Worm (Caenorhabditis elegans) whole organism, L3 larva: ENCODE results near the gene col-96.
A peak's percentile ranks its signal among the peaks of the same experiment; 100 is the strongest.

Source experiments
- R02D3.7 ChIP-seq: fragments of 150-350 bp; optimal IDR thresholded peaks from 2 replicates; lab custom pipeline; 2014; ENCODE audit warnings: missing biosample characterization, missing genetic modification characterization
- ZK546.5 ChIP-seq: sonication (generic microtip); optimal IDR thresholded peaks from 2 replicates; lab custom pipeline; 2017; ENCODE audit warnings: missing biosample characterization, missing genetic modification characterization
- aly-2 ChIP-seq: fragments of 150-350 bp; optimal IDR thresholded peaks from 2 replicates; lab custom pipeline; 2014; ENCODE audit warnings: missing biosample characterization, missing genetic modification characterization
- ama-1 ChIP-seq: fragments of 150-350 bp; optimal IDR thresholded peaks from 2 replicates; lab custom pipeline; 2018
- ceh-16 ChIP-seq: sonication (generic microtip); optimal IDR thresholded peaks from 2 replicates; lab custom pipeline; 2017; ENCODE audit warnings: missing biosample characterization, missing genetic modification characterization
- ceh-28 ChIP-seq: fragments of 150-350 bp; optimal IDR thresholded peaks from 2 replicates; lab custom pipeline; 2014; ENCODE audit warnings: missing biosample characterization, missing genetic modification reagents, missing genetic modification characterization
- ceh-82 ChIP-seq: fragments of 150-350 bp; optimal IDR thresholded peaks from 2 replicates; lab custom pipeline; 2014; ENCODE audit warnings: missing biosample characterization, missing genetic modification characterization
- ceh-9 ChIP-seq: sonication (generic microtip); optimal IDR thresholded peaks from 2 replicates; lab custom pipeline; 2018; ENCODE audit warnings: missing biosample characterization, missing genetic modification characterization
- daf-12 ChIP-seq: fragments of 150-350 bp; optimal IDR thresholded peaks from 2 replicates; lab custom pipeline; 2014; ENCODE audit warnings: missing biosample characterization, missing genetic modification reagents, missing genetic modification characterization
- egl-27 ChIP-seq: sonication (generic microtip); optimal IDR thresholded peaks from 4 replicates; lab custom pipeline; 2017; ENCODE audit warnings: missing biosample characterization, missing genetic modification reagents, missing genetic modification characterization
- egl-5 ChIP-seq: fragments of 150-350 bp; optimal IDR thresholded peaks from 2 replicates; lab custom pipeline; 2017; ENCODE audit warnings: missing biosample characterization, missing genetic modification reagents, missing genetic modification characterization, inconsistent platforms
- elt-1 ChIP-seq: fragments of 150-350 bp; optimal IDR thresholded peaks from 2 replicates; lab custom pipeline; 2014; ENCODE audit warnings: missing biosample characterization, missing genetic modification characterization
- elt-2 ChIP-seq: sonication (generic microtip); optimal IDR thresholded peaks from 2 replicates; lab custom pipeline; 2016; ENCODE audit warnings: missing genetic modification reagents, mild to moderate bottlenecking, missing genetic modification characterization, missing compliant biosample characterization
- elt-3 ChIP-seq, 3 experiments: fragments of 150-350 bp in 1 of 3; sonication (generic microtip) in 2 of 3; optimal IDR thresholded peaks; 2 replicates in 2 of 3; 4 replicates in 1 of 3; lab custom pipeline; 2014 to 2017; ENCODE audit warnings: missing biosample characterization in 3 of 3, missing genetic modification characterization in 3 of 3
- eor-1 ChIP-seq, 2 experiments: fragments of 150-350 bp; optimal IDR thresholded peaks; 2 replicates each; lab custom pipeline; 2014 to 2018; ENCODE audit warnings: missing biosample characterization in 2 of 2, missing genetic modification characterization in 2 of 2
- fkh-10 ChIP-seq: sonication (generic microtip); optimal IDR thresholded peaks from 2 replicates; lab custom pipeline; 2017; ENCODE audit warnings: missing biosample characterization, missing genetic modification reagents, missing genetic modification characterization
- fkh-2 ChIP-seq: fragments of 150-350 bp; optimal IDR thresholded peaks from 2 replicates; lab custom pipeline; 2014; ENCODE audit warnings: missing biosample characterization, missing genetic modification reagents, missing genetic modification characterization
- fos-1 ChIP-seq: fragments of 150-350 bp; optimal IDR thresholded peaks from 2 replicates; lab custom pipeline; 2014; ENCODE audit warnings: missing biosample characterization, missing genetic modification characterization
- hmg-11 ChIP-seq: sonication (generic microtip); optimal IDR thresholded peaks from 2 replicates; lab custom pipeline; 2016; ENCODE audit warnings: missing genetic modification characterization, missing compliant biosample characterization
- jun-1 ChIP-seq: fragments of 150-350 bp; optimal IDR thresholded peaks from 2 replicates; lab custom pipeline; 2014; ENCODE audit warnings: missing biosample characterization, missing genetic modification reagents, missing genetic modification characterization
- lin-15B ChIP-seq: fragments of 150-350 bp; optimal IDR thresholded peaks from 2 replicates; lab custom pipeline; 2014; ENCODE audit warnings: missing biosample characterization, missing genetic modification characterization
- lin-39 ChIP-seq: fragments of 150-350 bp; optimal IDR thresholded peaks from 2 replicates; lab custom pipeline; 2018; ENCODE audit warnings: missing biosample characterization, missing genetic modification reagents, missing genetic modification characterization
- lsy-12 ChIP-seq: sonication (generic microtip); optimal IDR thresholded peaks from 2 replicates; lab custom pipeline; 2016; ENCODE audit warnings: mild to moderate bottlenecking, missing genetic modification characterization, missing compliant biosample characterization
- mdl-1 ChIP-seq: fragments of 150-350 bp; optimal IDR thresholded peaks from 2 replicates; lab custom pipeline; 2014; ENCODE audit warnings: missing biosample characterization, missing genetic modification characterization
- mml-1 ChIP-seq: fragments of 150-350 bp; sonication (generic microtip); optimal IDR thresholded peaks from 3 replicates; lab custom pipeline; 2014; ENCODE audit warnings: missing biosample characterization, missing genetic modification characterization
- nfya-1 ChIP-seq: sonication (generic microtip); optimal IDR thresholded peaks from 2 replicates; lab custom pipeline; 2017; ENCODE audit warnings: missing genetic modification characterization, mild to moderate bottlenecking, missing compliant biosample characterization, antibody characterized with exemption, moderate library complexity; ENCODE audit not compliant: insufficient read depth
- nhr-11 ChIP-seq: fragments of 150-350 bp; optimal IDR thresholded peaks from 2 replicates; lab custom pipeline; 2014; ENCODE audit warnings: missing biosample characterization, missing genetic modification characterization
- nhr-12 ChIP-seq: fragments of 150-350 bp; optimal IDR thresholded peaks from 2 replicates; lab custom pipeline; 2014; ENCODE audit warnings: missing biosample characterization, missing genetic modification characterization
- nhr-23 ChIP-seq: fragments of 150-350 bp; optimal IDR thresholded peaks from 2 replicates; lab custom pipeline; 2014; ENCODE audit warnings: missing biosample characterization, missing genetic modification reagents, missing genetic modification characterization
- nhr-237 ChIP-seq: fragments of 150-350 bp; optimal IDR thresholded peaks from 2 replicates; lab custom pipeline; 2014; ENCODE audit warnings: missing biosample characterization, missing genetic modification characterization
- nhr-25 ChIP-seq: sonication (generic microtip); optimal IDR thresholded peaks from 2 replicates; lab custom pipeline; 2017; ENCODE audit warnings: missing biosample characterization, missing genetic modification characterization
- nhr-28 ChIP-seq: fragments of 150-350 bp; optimal IDR thresholded peaks from 2 replicates; lab custom pipeline; 2014; ENCODE audit warnings: missing biosample characterization, missing genetic modification characterization
- nhr-43 ChIP-seq: sonication (generic microtip); optimal IDR thresholded peaks from 2 replicates; lab custom pipeline; 2016; ENCODE audit warnings: mild to moderate bottlenecking, missing genetic modification characterization, missing compliant biosample characterization; ENCODE audit not compliant: poor library complexity, severe bottlenecking
- nhr-67 ChIP-seq: fragments of 150-350 bp; optimal IDR thresholded peaks from 2 replicates; lab custom pipeline; 2014; ENCODE audit warnings: missing biosample characterization, missing genetic modification characterization
- nhr-76 ChIP-seq: fragments of 150-350 bp; sonication (generic microtip); optimal IDR thresholded peaks from 5 replicates; lab custom pipeline; 2014; ENCODE audit warnings: missing biosample characterization, missing genetic modification characterization
- nhr-77 ChIP-seq: fragments of 150-350 bp; optimal IDR thresholded peaks from 2 replicates; lab custom pipeline; 2014; ENCODE audit warnings: missing biosample characterization, missing genetic modification characterization
- pha-4 ChIP-seq: fragments of 150-350 bp; optimal IDR thresholded peaks from 2 replicates; lab custom pipeline; 2014; ENCODE audit warnings: missing biosample characterization, missing genetic modification reagents, missing genetic modification characterization
- pqm-1 ChIP-seq: fragments of 150-350 bp; optimal IDR thresholded peaks from 2 replicates; lab custom pipeline; 2017; ENCODE audit warnings: missing biosample characterization, missing genetic modification characterization, inconsistent platforms
- sea-2 ChIP-seq: fragments of 150-350 bp; sonication (generic microtip); optimal IDR thresholded peaks from 4 replicates; lab custom pipeline; 2014; ENCODE audit warnings: missing biosample characterization, missing genetic modification reagents, missing genetic modification characterization
- skn-1 ChIP-seq: fragments of 150-350 bp; optimal IDR thresholded peaks from 2 replicates; lab custom pipeline; 2014; ENCODE audit warnings: missing biosample characterization, missing genetic modification characterization
- snpc-4 ChIP-seq: fragments of 150-350 bp; optimal IDR thresholded peaks from 2 replicates; lab custom pipeline; 2014; ENCODE audit warnings: missing biosample characterization, missing genetic modification characterization
- tbx-2 ChIP-seq: sonication (generic microtip); optimal IDR thresholded peaks from 2 replicates; lab custom pipeline; 2016; ENCODE audit warnings: mild to moderate bottlenecking, missing genetic modification characterization, missing compliant biosample characterization
- unc-39 ChIP-seq: sonication (generic microtip); optimal IDR thresholded peaks from 4 replicates; lab custom pipeline; 2017; ENCODE audit warnings: missing biosample characterization, missing genetic modification characterization
- unc-62 ChIP-seq: fragments of 150-350 bp; sonication (generic microtip); optimal IDR thresholded peaks from 4 replicates; lab custom pipeline; 2014; ENCODE audit warnings: missing biosample characterization, missing genetic modification reagents, missing genetic modification characterization
- zag-1 ChIP-seq: fragments of 150-350 bp; optimal IDR thresholded peaks from 2 replicates; lab custom pipeline; 2014; ENCODE audit warnings: missing biosample characterization, missing genetic modification characterization
- ztf-11 ChIP-seq: fragments of 150-350 bp; optimal IDR thresholded peaks from 2 replicates; lab custom pipeline; 2014; ENCODE audit warnings: missing biosample characterization, missing genetic modification characterization
- ztf-4 ChIP-seq: fragments of 150-350 bp; optimal IDR thresholded peaks from 2 replicates; lab custom pipeline; 2014; ENCODE audit warnings: missing biosample characterization, missing genetic modification characterization

col-96 gene

DNA sequence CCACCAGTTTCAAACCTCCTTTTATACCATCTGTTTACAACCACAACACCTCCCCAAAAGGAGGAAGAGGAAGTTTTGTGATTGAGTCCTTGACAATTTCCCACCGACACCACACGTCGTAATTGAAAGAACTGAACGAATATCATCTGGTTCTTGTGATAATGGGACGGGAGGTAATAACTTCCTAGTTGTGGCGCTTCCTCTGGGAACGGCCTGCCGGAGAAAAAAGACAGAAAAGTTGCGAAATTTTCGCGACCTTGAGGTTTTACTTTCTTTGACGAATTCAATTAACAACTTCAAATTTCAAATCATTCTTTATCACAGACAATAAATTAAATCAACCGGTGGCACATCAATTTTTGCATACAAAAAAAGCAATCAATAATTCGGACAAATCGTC, at the start of gene col-96:
Gene col-96, minus strand, starts transcription at position 101 of the 400 bp plus-strand sequence.
- TF ChIP-seq ceh-16 (tag; lab: Kevin White, UChicago) (no peak), nhr-23 (tag; lab: Kevin White, UChicago) (peak; percentile 15), ceh-28 (peak; percentile 13)

DNA sequence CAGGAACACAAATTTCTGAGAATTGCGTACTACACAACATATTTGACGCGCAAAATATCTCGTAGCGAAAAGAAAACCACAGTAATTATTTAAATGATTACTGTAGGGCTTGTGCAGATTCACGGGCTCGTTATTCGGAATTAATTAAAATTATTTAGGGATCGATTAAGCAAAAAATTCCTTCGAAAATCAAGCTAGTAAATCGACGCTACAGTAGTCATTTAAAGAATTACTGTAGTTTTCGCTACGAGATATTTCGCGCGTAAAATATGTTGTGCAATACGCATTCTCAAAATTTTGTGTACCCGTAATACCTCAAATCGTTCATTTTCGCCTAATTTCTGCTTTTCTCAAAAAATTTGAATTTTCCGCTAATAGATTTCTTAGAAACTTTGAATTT, 44.3 kb upstream of the col-96 start:
- TF ChIP-seq ceh-28 (no peak), fkh-10 (no peak), nfya-1 (no peak), mml-1 (tag; lab: Kevin White, UChicago) (no peak), lin-15B (no peak), ztf-4 (tag; lab: Kevin White, UChicago) (no peak), sea-2 (GFP tag; lab: Kevin White, UChicago) (no peak), unc-39 (tag; lab: Kevin White, UChicago) (no peak)

ce11 chrIII:11750232-11750631, 43.7 kb upstream of the col-96 start:
- TF ChIP-seq tbx-2, result no peak
- TF ChIP-seq elt-3 (tag; optimal IDR thresholded peaks at IDR 0.05; lab: Kevin White, UChicago), result no peak
- TF ChIP-seq mml-1 (tag; lab: Kevin White, UChicago), result no peak
- no peak for TF ChIP-seq nhr-76 (tag; lab: Kevin White, UChicago)
- no peak for TF ChIP-seq ztf-11 (tag; lab: Kevin White, UChicago)
- no peak for TF ChIP-seq egl-27 (tag; lab: Kevin White, UChicago)
- TF ChIP-seq snpc-4, result no peak
- no peak for TF ChIP-seq skn-1 (tag; lab: Kevin White, UChicago)
- no peak for TF ChIP-seq fos-1 (tag; lab: Kevin White, UChicago)
- no peak for TF ChIP-seq ztf-4 (tag; lab: Kevin White, UChicago)
- TF ChIP-seq daf-12 (tag; lab: Kevin White, UChicago), result no peak

DNA sequence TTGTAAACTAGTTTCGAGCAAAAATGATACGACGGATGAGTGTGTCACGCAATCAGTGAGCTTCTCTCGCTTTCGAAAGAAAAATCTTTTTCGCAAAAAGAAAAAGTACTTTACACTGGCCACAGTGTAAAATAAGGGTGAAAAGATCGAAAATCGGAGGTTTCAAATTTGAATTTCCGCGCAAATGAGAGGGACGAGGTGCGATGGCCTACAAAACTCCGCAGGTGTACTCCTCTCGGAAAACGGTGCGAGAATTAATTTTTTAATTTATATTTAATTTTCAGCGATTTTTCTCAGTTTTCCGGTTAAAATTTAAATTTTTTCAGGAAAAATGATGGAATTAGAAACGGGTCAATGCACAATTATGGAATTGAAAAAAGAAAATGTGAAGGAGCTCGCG, 40.2 kb upstream of the col-96 start, which contains the start of gene mrt-2:
Gene mrt-2, plus strand, starts transcription at position 49 of the 400 bp plus-strand sequence.
- TF ChIP-seq nhr-11 (no peak), elt-2 (tag; lab: Kevin White, UChicago) (peak; percentile 22), sea-2 (GFP tag; lab: Kevin White, UChicago) (no peak), fkh-10 (no peak), zag-1 (no peak), ZK546.5 (tag; lab: Kevin White, UChicago) (no peak), tbx-2 (no peak), nhr-67 (no peak), jun-1 (no peak), unc-39 (tag; lab: Kevin White, UChicago) (no peak), eor-1 (tag; optimal IDR thresholded peaks at IDR 0.05; lab: Kevin White, UChicago) (no peak), ceh-9 (tag; lab: Kevin White, UChicago) (no peak), fkh-2 (tag; lab: Kevin White, UChicago) (no peak), nhr-25 (tag; lab: Kevin White, UChicago) (peak; percentile 65), unc-62 (no peak), nhr-12 (no peak), ceh-28 (peak; percentile 49), ceh-82 (tag; lab: Kevin White, UChicago) (no peak), lsy-12 (tag; lab: Kevin White, UChicago) (peak; percentile 55), elt-1 (tag; lab: Kevin White, UChicago) (no peak), ama-1 (lab: Kevin White, UChicago) (no peak), nhr-237 (tag; lab: Kevin White, UChicago) (no peak), mml-1 (tag; lab: Kevin White, UChicago) (no peak), skn-1 (tag; lab: Kevin White, UChicago) (peak; percentile 45), elt-3 (tag; optimal IDR thresholded peaks at IDR 0.05; lab: Kevin White, UChicago) (no peak), aly-2 (tag; lab: Kevin White, UChicago) (no peak), daf-12 (tag; lab: Kevin White, UChicago) (no peak), pqm-1 (tag; lab: Kevin White, UChicago) (no peak), lin-39 (peak; percentile 54), nhr-43 (peak; percentile 91), fos-1 (tag; lab: Kevin White, UChicago) (no peak), mdl-1 (tag; lab: Kevin White, UChicago) (no peak), egl-5 (tag; lab: Kevin White, UChicago) (no peak), hmg-11 (peak; percentile 43), R02D3.7 (peak; percentile 5), ztf-11 (tag; lab: Kevin White, UChicago) (no peak), snpc-4 (peak; percentile 43), nhr-77 (tag; lab: Kevin White, UChicago) (no peak), nhr-23 (tag; lab: Kevin White, UChicago) (peak; percentile 86), nhr-28 (tag; lab: Kevin White, UChicago) (no peak), nhr-76 (tag; lab: Kevin White, UChicago) (no peak), pha-4 (tag; lab: Kevin White, UChicago) (peak; percentile 77), egl-27 (tag; lab: Kevin White, UChicago) (no peak), ztf-4 (tag; lab: Kevin White, UChicago) (no peak)
